Fruit fly (Drosophila melanogaster): Measurements from ENCODE around the gene Raf.

Gene Raf

DNA sequence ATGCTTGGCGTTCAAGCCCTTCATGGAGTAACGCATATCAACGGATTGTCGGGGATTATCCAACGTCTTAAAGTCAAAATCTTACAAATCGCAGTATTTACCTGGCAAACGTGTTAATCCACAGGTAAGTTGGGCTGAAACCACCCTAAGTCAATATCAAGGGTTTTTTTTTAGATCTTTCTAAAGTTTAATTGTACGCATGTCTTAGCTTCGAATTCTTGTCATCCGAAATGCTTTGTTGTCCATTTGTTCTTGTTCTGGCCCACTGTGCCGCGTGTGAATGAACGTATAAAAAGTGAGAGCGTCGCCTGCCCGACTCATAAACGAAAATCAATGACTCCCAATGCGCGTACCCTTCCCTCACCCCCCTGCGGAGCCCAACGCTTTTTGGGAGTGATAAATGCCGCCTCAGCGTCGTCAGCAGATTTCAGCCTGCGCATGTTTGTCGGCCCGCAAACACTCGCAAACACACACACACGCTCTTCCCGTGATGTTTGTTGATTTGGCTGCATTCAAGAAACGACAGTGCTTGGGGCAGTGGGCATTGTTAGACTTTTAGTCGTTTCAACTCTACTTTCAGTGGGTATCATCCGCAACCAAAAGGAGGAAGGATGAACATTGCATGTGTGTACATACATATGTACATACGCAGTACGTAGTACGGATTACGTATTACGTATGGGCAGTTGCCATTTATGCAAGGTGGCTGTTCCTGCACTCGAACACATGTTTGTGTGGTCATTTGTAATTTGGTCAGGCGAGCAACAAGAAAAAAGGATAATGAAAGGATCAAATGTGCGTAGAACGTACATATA, 1.2 kb downstream of the Raf start (continued):
- peak; percentile 84 for TF ChIP-seq CG15336 (GFP tag; IDR thresholded peaks at IDR 0.05)
- TF ChIP-seq OdsH (GFP tag; optimal IDR thresholded peaks at IDR 0.05), result peak; percentile 94
- peak; percentile 89 for TF ChIP-seq CG6854 (GFP tag; optimal IDR thresholded peaks at IDR 0.05)
- peak; percentile 93 for TF ChIP-seq CG8632 (GFP tag; optimal IDR thresholded peaks at IDR 0.05)
- TF ChIP-seq CG1621 (tag; optimal IDR thresholded peaks at IDR 0.05), result peak; percentile 89
- TF ChIP-seq CG8319 (GFP tag; optimal IDR thresholded peaks at IDR 0.05), result peak; percentile 91
- peak; percentile 47; the same call in 2 of the 3 replicates for TF ChIP-seq eg (GFP tag; IDR thresholded peaks at IDR 0.05)
- peak; percentile 89 for TF ChIP-seq CG3032 (tag; optimal IDR thresholded peaks at IDR 0.05)
- peak; percentile 95 for TF ChIP-seq Sox102F (GFP tag; optimal IDR thresholded peaks at IDR 0.05)
- 0 out of 2 replicates have a peak, but pooled peaks have one; percentile 60 for TF ChIP-seq Gug (GFP tag; IDR thresholded peaks at IDR 0.05)
- peak; percentile 87 for TF ChIP-seq CG8119 (GFP tag; IDR thresholded peaks at IDR 0.05)
- peak; percentile 96 for TF ChIP-seq Sox14 (GFP tag; optimal IDR thresholded peaks at IDR 0.05)
- TF ChIP-seq CG10631 (GFP tag; optimal IDR thresholded peaks at IDR 0.05), result peak; percentile 92
- TF ChIP-seq lz (GFP tag; optimal IDR thresholded peaks at IDR 0.05), result peak; percentile 96
- TF ChIP-seq Lpt (GFP tag; optimal IDR thresholded peaks at IDR 0.05), result peak; percentile 90
- TF ChIP-seq achi (GFP tag; optimal IDR thresholded peaks at IDR 0.05), result peak; percentile 91
- TF ChIP-seq Hr39 (GFP tag; optimal IDR thresholded peaks at IDR 0.05), result peak; percentile 94
- peak; percentile 90 for TF ChIP-seq CG11762 (GFP tag; optimal IDR thresholded peaks at IDR 0.05; ENCODE audit: insufficient read depth)
- TF ChIP-seq Eip75B (GFP tag; optimal IDR thresholded peaks at IDR 0.05), result peak; percentile 96
- peak; percentile 97 for TF ChIP-seq CG32006 (GFP tag; optimal IDR thresholded peaks at IDR 0.05)
- peak; percentile 95 for TF ChIP-seq net (GFP tag; optimal IDR thresholded peaks at IDR 0.05)
- TF ChIP-seq Hr38 (GFP tag; optimal IDR thresholded peaks at IDR 0.05), result no peak
- TF ChIP-seq CG9139 (GFP tag; optimal IDR thresholded peaks at IDR 0.05), result peak; percentile 88
- peak; percentile 78 for TF ChIP-seq dsx (GFP tag; optimal IDR thresholded peaks at IDR 0.05; ENCODE audit: poor library complexity, severe bottlenecking)
- peak; percentile 97 for TF ChIP-seq Met (GFP tag; optimal IDR thresholded peaks at IDR 0.05)
- peak; percentile 90 for TF ChIP-seq CG7368 (GFP tag; optimal IDR thresholded peaks at IDR 0.05)
- peak; percentile 96 for TF ChIP-seq CG31627 (GFP tag; optimal IDR thresholded peaks at IDR 0.05)
- TF ChIP-seq pdm3 (GFP tag; optimal IDR thresholded peaks at IDR 0.05), result peak; percentile 95
- peak; percentile 87 for TF ChIP-seq CG11902 (GFP tag; optimal IDR thresholded peaks at IDR 0.05)
- TF ChIP-seq ss (GFP tag; optimal IDR thresholded peaks at IDR 0.05), result peak; percentile 89 to 94
- peak; percentile 99 for TF ChIP-seq Eip78C (GFP tag)

DNA sequence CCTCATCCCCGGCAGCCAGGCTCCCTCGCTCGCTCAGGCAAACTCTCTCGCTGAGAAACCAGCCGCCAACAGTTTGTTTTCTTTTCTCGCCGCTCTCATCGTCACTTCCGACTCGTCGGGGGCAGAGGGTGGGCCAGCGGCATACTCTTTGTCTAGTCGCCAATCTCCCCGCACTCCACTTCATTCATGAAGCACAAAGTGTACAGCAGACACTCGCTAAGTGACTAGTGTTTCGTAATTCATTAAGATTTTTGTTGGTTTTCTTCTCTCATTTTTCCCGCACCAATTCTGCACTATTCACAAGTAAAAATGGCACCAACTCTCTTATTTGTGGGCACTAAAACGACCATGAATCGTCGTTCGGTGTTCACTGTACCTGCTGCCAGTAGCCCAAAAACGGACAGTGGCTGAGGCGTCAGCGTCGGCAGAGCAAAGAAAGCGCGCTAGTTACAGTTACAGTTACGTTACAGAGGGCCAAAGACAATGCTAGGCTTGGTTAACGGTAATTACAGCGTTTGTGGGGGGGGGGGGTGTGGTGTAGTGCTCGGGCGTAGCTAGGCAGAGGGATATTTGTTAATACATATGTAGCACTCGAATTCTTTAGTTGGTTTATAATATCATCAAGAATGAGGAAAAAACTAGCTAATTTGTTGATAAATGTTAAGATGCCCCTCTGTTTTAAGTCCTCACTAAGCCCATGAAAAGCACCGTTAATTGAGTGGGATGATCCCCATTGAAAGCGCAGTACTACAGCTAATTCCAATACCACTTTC, 2.3 kb downstream of the Raf start:
- TF ChIP-seq CG32006 (GFP tag; optimal IDR thresholded peaks at IDR 0.05) (peak; percentile 98), Eip93F (GFP tag; optimal IDR thresholded peaks at IDR 0.05) (peak; percentile 54), Eip78C (GFP tag) (peak; percentile 98), CG15336 (GFP tag; IDR thresholded peaks at IDR 0.05) (peak; percentile 97), CG9139 (GFP tag; optimal IDR thresholded peaks at IDR 0.05) (peak; percentile 76), CG6854 (GFP tag; optimal IDR thresholded peaks at IDR 0.05) (peak; percentile 42), CG3919 (GFP tag; optimal IDR thresholded peaks at IDR 0.05) (peak; percentile 95), fd59A (GFP tag; optimal IDR thresholded peaks at IDR 0.05) (peak; percentile 88), CG31627 (GFP tag; optimal IDR thresholded peaks at IDR 0.05) (peak; percentile 93), achi (GFP tag; optimal IDR thresholded peaks at IDR 0.05) (peak; percentile 93), Met (GFP tag; optimal IDR thresholded peaks at IDR 0.05) (peak; percentile 92), salr (GFP tag; optimal IDR thresholded peaks at IDR 0.05) (peak; percentile 88 to 93), Ets96B (tag; optimal IDR thresholded peaks at IDR 0.05) (peak; percentile 91), fd85E (GFP tag; optimal IDR thresholded peaks at IDR 0.05) (peak; percentile 72), CG7368 (GFP tag; optimal IDR thresholded peaks at IDR 0.05) (peak; percentile 95), ss (GFP tag; optimal IDR thresholded peaks at IDR 0.05) (peak; percentile 70 to 92), CG4318 (GFP tag; optimal IDR thresholded peaks at IDR 0.05) (peak; percentile 96), Ets21C (GFP tag; optimal IDR thresholded peaks at IDR 0.05) (peak; percentile 88), Sox15 (GFP tag; optimal IDR thresholded peaks at IDR 0.05) (peak; percentile 91), CG8119 (GFP tag; IDR thresholded peaks at IDR 0.05) (peak; percentile 96), CG3032 (tag; optimal IDR thresholded peaks at IDR 0.05) (peak; percentile 91), CG8632 (GFP tag; optimal IDR thresholded peaks at IDR 0.05) (peak; percentile 88), CG11902 (GFP tag; optimal IDR thresholded peaks at IDR 0.05) (peak; percentile 91), lz (GFP tag; optimal IDR thresholded peaks at IDR 0.05) (peak; percentile 94), Smox (GFP tag; optimal IDR thresholded peaks at IDR 0.05) (peak; percentile 88), fkh (GFP tag; optimal IDR thresholded peaks at IDR 0.05) (peak; percentile 86), CG34406 (GFP tag; optimal IDR thresholded peaks at IDR 0.05) (peak; percentile 87), Hr4 (GFP tag; optimal IDR thresholded peaks at IDR 0.05) (peak; percentile 99), eg (GFP tag; IDR thresholded peaks at IDR 0.05) (peak; percentile 97), acj6 (GFP tag; optimal IDR thresholded peaks at IDR 0.05) (peak; percentile 95), Hr39 (GFP tag; optimal IDR thresholded peaks at IDR 0.05) (peak; percentile 95)
